Worm (Caenorhabditis elegans): ENCODE measurements around the gene F14H3.3.

The F14H3.3 gene

ce11 chrV:16053373-16053772, at the start of gene F14H3.3:
F14H3.3 (minus strand) TSS chrV:16053473.
- TF ChIP-seq aha-1 (tag), result peak; percentile 52
- TF ChIP-seq egl-43 (GFP tag; IDR thresholded peaks at IDR 0.05), result no peak

- no peak for TF ChIP-seq zfp-2 (tag; optimal IDR thresholded peaks at IDR 0.05)
- no peak for TF ChIP-seq ama-1 (optimal IDR thresholded peaks at IDR 0.05)
- TF ChIP-seq lin-29 (GFP tag; IDR thresholded peaks at IDR 0.05), result no peak
- no peak for TF ChIP-seq R02D3.7 (tag; optimal IDR thresholded peaks at IDR 0.05)
- TF ChIP-seq skn-1 (tag; optimal IDR thresholded peaks at IDR 0.05), result no peak
- TF ChIP-seq Y75B8A.6 (GFP tag; IDR thresholded peaks at IDR 0.05), result no peak
- TF ChIP-seq zfp-3 (GFP tag; conservative IDR thresholded peaks at IDR 0.05), result no peak
- TF ChIP-seq nhr-111 (GFP tag; optimal IDR thresholded peaks at IDR 0.05), result no peak
- peak; percentile 69 for TF ChIP-seq dmd-6 (GFP tag; IDR thresholded peaks at IDR 0.05)
- no peak for TF ChIP-seq madf-9 (GFP tag; conservative IDR thresholded peaks at IDR 0.05)
- no peak for TF ChIP-seq nhr-102 (tag; optimal IDR thresholded peaks at IDR 0.05)
- TF ChIP-seq daf-12 (tag; optimal IDR thresholded peaks at IDR 0.05), result no peak
- peak in 1 of 2 experiments; percentile 27 for TF ChIP-seq unc-62 (GFP tag; optimal IDR thresholded peaks at IDR 0.05 in 1 of 2)
- no peak for TF ChIP-seq unc-62 (tag; optimal IDR thresholded peaks at IDR 0.05)
- no peak for TF ChIP-seq daf-16 (GFP tag; optimal IDR thresholded peaks at IDR 0.05)
- peak; percentile 50 for TF ChIP-seq daf-16 (tag; optimal IDR thresholded peaks at IDR 0.05)
- TF ChIP-seq gei-8 (GFP tag; optimal IDR thresholded peaks at IDR 0.05), result no peak
- TF ChIP-seq ztf-11 (tag; optimal IDR thresholded peaks at IDR 0.05), result no peak
- no peak for TF ChIP-seq lim-7 (GFP tag; IDR thresholded peaks at IDR 0.05)
- no peak for TF ChIP-seq ztf-7 (tag; optimal IDR thresholded peaks at IDR 0.05)
- no peak for TF ChIP-seq ceh-82 (tag; optimal IDR thresholded peaks at IDR 0.05)
- no peak for TF ChIP-seq rbr-2 (tag; optimal IDR thresholded peaks at IDR 0.05)
- TF ChIP-seq nhr-11 (tag; optimal IDR thresholded peaks at IDR 0.05), result no peak
- no peak for TF ChIP-seq lin-13 (GFP tag; optimal IDR thresholded peaks at IDR 0.05)
- peak; percentile 74 for TF ChIP-seq nhr-48 (tag; optimal IDR thresholded peaks at IDR 0.05)
- TF ChIP-seq hlh-11 (tag; optimal IDR thresholded peaks at IDR 0.05), result peak; percentile 27
- no peak for TF ChIP-seq Y48G9A.11 (GFP tag; IDR thresholded peaks at IDR 0.05)
- TF ChIP-seq Y105C5A.15 (GFP tag; IDR thresholded peaks at IDR 0.05), result no peak
- no peak for TF ChIP-seq nhr-77 (tag; optimal IDR thresholded peaks at IDR 0.05)
- no peak for TF ChIP-seq spr-3 (GFP tag; optimal IDR thresholded peaks at IDR 0.05)
- no peak for TF ChIP-seq sdz-12 (GFP tag; optimal IDR thresholded peaks at IDR 0.05)
- no peak for TF ChIP-seq arid-1 (GFP tag; conservative IDR thresholded peaks at IDR 0.05)
- TF ChIP-seq daf-19 (GFP tag; conservative IDR thresholded peaks at IDR 0.05), result no peak
- no peak for TF ChIP-seq nhr-6 (tag; optimal IDR thresholded peaks at IDR 0.05)
- TF ChIP-seq vab-7 (GFP tag; IDR thresholded peaks at IDR 0.05), result no peak
- TF ChIP-seq unc-39 (tag; optimal IDR thresholded peaks at IDR 0.05), result no peak
- TF ChIP-seq nhr-76 (tag; optimal IDR thresholded peaks at IDR 0.05), result no peak
- no peak for TF ChIP-seq ZK337.2 (GFP tag; IDR thresholded peaks at IDR 0.05)
- peak; percentile 97 for TF ChIP-seq nhr-28 (tag; optimal IDR thresholded peaks at IDR 0.05)
- TF ChIP-seq lir-3 (tag; optimal IDR thresholded peaks at IDR 0.05), result no peak
- TF ChIP-seq ceh-32 (tag; optimal IDR thresholded peaks at IDR 0.05; ENCODE audit: poor library complexity), result no peak
- TF ChIP-seq fkh-10 (GFP tag; optimal IDR thresholded peaks at IDR 0.05), result no peak
- TF ChIP-seq nhr-42 (GFP tag; IDR thresholded peaks at IDR 0.05), result no peak
- no peak for TF ChIP-seq F44E2.7 (GFP tag; IDR thresholded peaks at IDR 0.05)
- TF ChIP-seq aha-1 (tag), result peak; percentile 63
- no peak for TF ChIP-seq mdl-1 (tag; optimal IDR thresholded peaks at IDR 0.05)
- peak; percentile 66 for TF ChIP-seq dve-1 (tag; optimal IDR thresholded peaks at IDR 0.05; ENCODE audit: insufficient read depth)
- TF ChIP-seq aly-2 (tag; optimal IDR thresholded peaks at IDR 0.05), result no peak
- TF ChIP-seq ceh-62 (tag; optimal IDR thresholded peaks at IDR 0.05), result no peak
- peak; percentile 64 for TF ChIP-seq pqm-1 (tag; optimal IDR thresholded peaks at IDR 0.05)
- TF ChIP-seq tra-1 (GFP tag; IDR thresholded peaks at IDR 0.05), result no peak
Observed at ce11 chrV:16100103-16100730, 46.9 kb upstream of the F14H3.3 start, which contains the start of gene cth-1. cth-1 (plus strand) TSS chrV:16100680.
